Worm (Caenorhabditis elegans) whole organism, L4 larva: ENCODE data around the gene F44G4.3.

Experiments
- T20F7.1 ChIP-seq: fragments of 200-800 bp; sonication (Bioruptor generic); optimal IDR thresholded peaks from 2 replicates; lab custom pipeline; 2018; ENCODE audit warnings: mild to moderate bottlenecking, missing genetic modification characterization, missing compliant biosample characterization
- Y75B8A.6 ChIP-seq: fragments of 200-800 bp; sonication (Bioruptor generic); IDR thresholded peaks from 2 replicates; pipeline ENCODE4 v1.3.6; 2022; ENCODE audit warnings: missing genetic modification reagents, missing genetic modification characterization, missing compliant biosample characterization
- ceh-82 ChIP-seq: sonication (generic microtip); optimal IDR thresholded peaks from 2 replicates; lab custom pipeline; 2017; ENCODE audit warnings: missing biosample characterization, missing genetic modification characterization
- daf-12 ChIP-seq: fragments of 150-350 bp; optimal IDR thresholded peaks from 2 replicates; lab custom pipeline; 2014; ENCODE audit warnings: missing biosample characterization, missing genetic modification reagents, missing genetic modification characterization
- dmd-6 ChIP-seq: fragments of 200-800 bp; sonication (Bioruptor generic); IDR thresholded peaks from 2 replicates; pipeline ENCODE4 v1.3.6; 2022; ENCODE audit warnings: missing genetic modification reagents, missing genetic modification characterization, missing compliant biosample characterization
- jun-1 ChIP-seq: fragments of 150-350 bp; optimal IDR thresholded peaks from 2 replicates; lab custom pipeline; 2014; ENCODE audit warnings: missing biosample characterization, missing genetic modification reagents, missing genetic modification characterization
- lin-39 ChIP-seq: fragments of 150-350 bp; optimal IDR thresholded peaks from 2 replicates; lab custom pipeline; 2014; ENCODE audit warnings: missing biosample characterization, missing genetic modification reagents, missing genetic modification characterization
- madf-5 ChIP-seq, 2 experiments: fragments of 200-800 bp; sonication (Bioruptor generic); IDR thresholded peaks; 2 replicates each; pipeline ENCODE4 v1.3.6; 2022; ENCODE audit warnings: missing compliant biosample characterization in 2 of 2, missing genetic modification characterization in 2 of 2
- mdl-1 ChIP-seq, 2 experiments: fragments of 150-350 bp in 1 of 2; sonication (generic microtip) in 1 of 2; optimal IDR thresholded peaks; 2 replicates each; lab custom pipeline; 2014 to 2017; ENCODE audit warnings: missing biosample characterization in 2 of 2, missing genetic modification characterization in 2 of 2
- nhr-111 ChIP-seq: fragments of 200-800 bp; sonication (Bioruptor generic); optimal IDR thresholded peaks from 2 replicates; lab custom pipeline; 2018; ENCODE audit warnings: mild to moderate bottlenecking, missing genetic modification characterization, missing compliant biosample characterization
- saeg-2 ChIP-seq: fragments of 200-800 bp; sonication (Bioruptor generic); IDR thresholded peaks from 2 replicates; pipeline ENCODE4 v1.3.6; 2022; ENCODE audit warnings: missing genetic modification reagents, missing genetic modification characterization, missing compliant biosample characterization
- snpc-4 ChIP-seq: fragments of 150-350 bp; optimal IDR thresholded peaks from 2 replicates; lab custom pipeline; 2014; ENCODE audit warnings: missing biosample characterization, missing genetic modification characterization

- TF ChIP-seq Y75B8A.6 (GFP tag; lab: Robert Waterston, UW) (no peak), dmd-6 (GFP tag; lab: Robert Waterston, UW) (0 out of 2 replicates have a peak, but pooled peaks have one; percentile 20), madf-5 (GFP tag; IDR thresholded peaks at IDR 0.05; lab: Robert Waterston, UW) (no peak), nhr-111 (GFP tag; lab: Kevin White, UChicago) (no peak), saeg-2 (no peak), snpc-4 (no peak), daf-12 (tag; lab: Kevin White, UChicago) (no peak), T20F7.1 (GFP tag; lab: Kevin White, UChicago) (no peak), lin-39 (tag; lab: Kevin White, UChicago) (no peak), mdl-1 (tag; optimal IDR thresholded peaks at IDR 0.05; lab: Kevin White, UChicago) (no peak), ceh-82 (no peak), jun-1 (tag; lab: Kevin White, UChicago) (no peak)
Observed at ce11 chrII:9014877-9015505, 17.5 kb upstream of the F44G4.3 start.
